Worm (Caenorhabditis elegans) whole organism, L1 larva: Measurements from ENCODE around the gene F19F10.11.

Experiments
- ces-1 ChIP-seq: fragments of 150-350 bp; optimal IDR thresholded peaks from 2 replicates; lab custom pipeline; 2014; ENCODE audit warnings: missing biosample characterization, missing genetic modification reagents, missing genetic modification characterization
- jun-1 ChIP-seq: fragments of 150-350 bp; optimal IDR thresholded peaks from 2 replicates; lab custom pipeline; 2014; ENCODE audit warnings: missing biosample characterization, missing genetic modification reagents, missing genetic modification characterization
- lin-15B ChIP-seq: fragments of 150-350 bp; sonication (generic microtip); optimal IDR thresholded peaks from 3 replicates; lab custom pipeline; 2014; ENCODE audit warnings: missing biosample characterization, missing genetic modification characterization
- lin-39 ChIP-seq: fragments of 150-350 bp; optimal IDR thresholded peaks from 2 replicates; lab custom pipeline; 2014; ENCODE audit warnings: missing biosample characterization, missing genetic modification reagents, missing genetic modification characterization
- lsy-2 ChIP-seq, 2 experiments: fragments of 150-350 bp; optimal IDR thresholded peaks; 2 replicates each; lab custom pipeline; 2014; ENCODE audit warnings: missing biosample characterization in 2 of 2, missing genetic modification characterization in 2 of 2
- mdl-1 ChIP-seq, 2 experiments: fragments of 150-350 bp; optimal IDR thresholded peaks; 2 replicates each; lab custom pipeline; 2014 to 2017; ENCODE audit warnings: missing biosample characterization in 2 of 2, missing genetic modification characterization in 2 of 2, inconsistent platforms in 1 of 2
- nhr-12 ChIP-seq: sonication (generic microtip); optimal IDR thresholded peaks from 2 replicates; lab custom pipeline; 2017; ENCODE audit warnings: missing biosample characterization, missing genetic modification characterization
- nhr-76 ChIP-seq: sonication (generic microtip); optimal IDR thresholded peaks from 2 replicates; lab custom pipeline; 2017; ENCODE audit warnings: missing biosample characterization, missing genetic modification characterization
- nhr-85 ChIP-seq: sonication (generic microtip); peaks from one replicate; lab custom pipeline; 2016; ENCODE audit warnings: missing genetic modification characterization, inconsistent platforms, missing compliant biosample characterization
- pqm-1 ChIP-seq: sonication (generic microtip); optimal IDR thresholded peaks from 3 replicates; lab custom pipeline; 2017; ENCODE audit warnings: missing biosample characterization, missing genetic modification characterization
- rnt-1 ChIP-seq: sonication (generic microtip); optimal IDR thresholded peaks from 2 replicates; lab custom pipeline; 2016; ENCODE audit warnings: mild to moderate bottlenecking, missing genetic modification characterization, moderate library complexity, missing compliant biosample characterization
- unc-62 ChIP-seq: fragments of 150-350 bp; optimal IDR thresholded peaks from 2 replicates; lab custom pipeline; 2014; ENCODE audit warnings: missing biosample characterization, missing genetic modification reagents, missing genetic modification characterization
- zag-1 ChIP-seq: fragments of 150-350 bp; optimal IDR thresholded peaks from 2 replicates; lab custom pipeline; 2014; ENCODE audit warnings: missing biosample characterization, missing genetic modification characterization

DNA sequence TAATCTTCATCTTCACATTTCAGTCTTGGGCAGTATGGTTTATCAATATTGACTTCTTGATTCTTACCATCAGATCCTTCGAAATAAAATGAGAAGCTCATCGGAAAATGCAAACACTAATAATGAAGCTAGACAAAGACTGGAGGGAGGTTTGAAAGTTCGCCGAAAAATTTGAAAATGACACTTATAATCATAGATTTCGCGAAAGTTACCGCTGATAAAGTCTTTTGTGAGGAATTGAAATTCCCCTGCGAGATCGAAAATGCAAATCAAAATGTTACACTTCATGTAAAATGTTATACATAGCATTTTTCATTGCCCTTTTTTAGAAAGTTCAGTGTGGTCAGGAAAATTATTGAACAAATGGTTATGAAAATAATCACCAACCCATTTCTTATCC, 10.8 kb upstream of the F19F10.11 start, which contains the start of gene C50E3.7:
- TF ChIP-seq pqm-1 (tag; lab: Kevin White, UChicago) (no peak), ces-1 (GFP tag; lab: Kevin White, UChicago) (no peak), zag-1 (no peak), unc-62 (GFP tag; lab: Kevin White, UChicago) (no peak), nhr-76 (tag; lab: Kevin White, UChicago) (no peak), lsy-2 (tag; optimal IDR thresholded peaks at IDR 0.05; lab: Kevin White, UChicago) (no peak), nhr-85 (tag; lab: Kevin White, UChicago) (no peak), nhr-12 (tag; lab: Kevin White, UChicago) (no peak), jun-1 (tag; lab: Kevin White, UChicago) (no peak), lin-39 (tag; lab: Kevin White, UChicago) (no peak), lin-15B (tag; lab: Kevin White, UChicago) (no peak), rnt-1 (no peak), mdl-1 (tag; optimal IDR thresholded peaks at IDR 0.05; lab: Kevin White, UChicago) (no peak)
